Worm (Caenorhabditis elegans): ENCODE measurements around the gene F28C6.10.
A peak's percentile ranks its signal among the peaks of the same experiment; 100 is the strongest.

Gene F28C6.10

DNA sequence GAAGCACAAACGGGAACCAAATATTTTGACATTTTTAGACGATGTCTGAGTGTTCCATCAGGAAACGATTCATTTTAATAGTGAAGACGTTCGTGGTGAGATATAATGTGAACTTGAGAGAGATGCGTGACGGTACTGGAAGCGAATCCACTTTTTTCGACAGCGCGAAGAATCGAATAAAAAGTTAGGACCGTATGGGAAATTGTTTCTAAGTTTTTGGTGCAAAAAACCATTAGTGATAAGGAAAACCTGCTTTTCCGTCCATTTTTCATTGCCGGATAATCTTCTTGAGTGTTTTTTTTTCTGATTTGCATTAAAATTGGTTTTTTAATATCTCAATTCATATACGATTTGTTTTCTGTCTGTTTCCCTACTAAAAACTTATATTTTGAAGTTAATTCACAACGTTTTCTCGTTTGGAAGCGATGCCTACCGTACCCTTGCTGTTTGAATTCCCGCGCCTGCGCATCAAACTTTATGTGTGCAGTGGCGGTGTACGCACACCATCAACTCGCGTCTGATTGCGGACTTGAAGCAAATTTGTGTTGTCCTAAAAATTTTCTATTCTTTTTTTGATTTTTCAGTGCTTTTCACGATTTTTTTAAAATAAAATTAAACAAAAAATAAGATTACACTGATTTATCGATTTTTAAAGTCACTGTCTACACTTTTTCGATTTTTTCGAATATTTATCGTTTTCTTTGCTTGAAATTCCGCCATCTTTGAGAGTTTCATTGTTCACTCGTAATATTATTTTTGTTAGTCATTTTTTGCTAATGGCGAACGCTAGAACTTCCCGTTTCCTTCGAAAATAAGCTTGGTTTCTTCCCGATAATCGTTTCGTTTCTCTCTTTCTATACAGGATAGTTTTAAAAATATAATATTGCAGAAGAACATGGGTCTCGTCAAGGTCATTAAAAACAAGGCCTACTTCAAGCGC is 38.5 kb upstream of the F28C6.10 start, which contains the start of the genes col-38 and rpl-5:
Gene col-38 (minus strand): TSS at position 51 of the 940 bp plus-strand sequence.
Gene rpl-5 (plus strand): TSS at position 890 of the 940 bp plus-strand sequence.
- TF ChIP-seq sptf-1 (tag; optimal IDR thresholded peaks at IDR 0.05) = peak; percentile 81
- peak; percentile 87 for TF ChIP-seq lin-13 (tag; optimal IDR thresholded peaks at IDR 0.05)
- peak; percentile 54 for TF ChIP-seq mls-2 (tag; optimal IDR thresholded peaks at IDR 0.05)
- no peak for TF ChIP-seq flh-1 (GFP tag; optimal IDR thresholded peaks at IDR 0.05)
- TF ChIP-seq nhr-2 (tag; optimal IDR thresholded peaks at IDR 0.05) = peak; percentile 54
- TF ChIP-seq unc-62 (GFP tag; optimal IDR thresholded peaks at IDR 0.05) = peak; percentile 32
- TF ChIP-seq ceh-39 (tag; optimal IDR thresholded peaks at IDR 0.05) = peak; percentile 82
- peak; percentile 79 for TF ChIP-seq ces-1 (GFP tag; optimal IDR thresholded peaks at IDR 0.05)
- TF ChIP-seq nhr-237 (tag; optimal IDR thresholded peaks at IDR 0.05) = peak; percentile 91
- TF ChIP-seq mep-1 (tag; optimal IDR thresholded peaks at IDR 0.05) = peak; percentile 93
- TF ChIP-seq unc-120 (tag; optimal IDR thresholded peaks at IDR 0.05; ENCODE audit: poor library complexity, severe bottlenecking) = peak; percentile 13
- peak; percentile 90 for TF ChIP-seq pha-4 (tag; optimal IDR thresholded peaks at IDR 0.05)
- TF ChIP-seq tbx-8 (GFP tag; optimal IDR thresholded peaks at IDR 0.05) = no peak
- no peak for TF ChIP-seq nhr-12 (tag; optimal IDR thresholded peaks at IDR 0.05)
- peak; percentile 39 for TF ChIP-seq cnd-1 (tag; optimal IDR thresholded peaks at IDR 0.05)
- peak; percentile 40 for TF ChIP-seq hlh-1 (tag; optimal IDR thresholded peaks at IDR 0.05)
- no peak for TF ChIP-seq drap-1 (GFP tag; optimal IDR thresholded peaks at IDR 0.05)
- TF ChIP-seq lsy-2 (tag; optimal IDR thresholded peaks at IDR 0.05) = peak; percentile 96

- TF ChIP-seq cnd-1 (tag; optimal IDR thresholded peaks at IDR 0.05) = no peak
- TF ChIP-seq lsy-2 (tag; optimal IDR thresholded peaks at IDR 0.05) = no peak
- no peak for TF ChIP-seq sem-2 (GFP tag; optimal IDR thresholded peaks at IDR 0.05)
- no peak for TF ChIP-seq bed-3 (GFP tag; optimal IDR thresholded peaks at IDR 0.05)
- no peak for TF ChIP-seq ces-1 (GFP tag; optimal IDR thresholded peaks at IDR 0.05)
- TF ChIP-seq ceh-39 (tag; optimal IDR thresholded peaks at IDR 0.05) = no peak
- no peak for TF ChIP-seq ztf-11 (tag; optimal IDR thresholded peaks at IDR 0.05)
- no peak for TF ChIP-seq unc-62 (GFP tag; optimal IDR thresholded peaks at IDR 0.05)
- TF ChIP-seq mls-2 (tag; optimal IDR thresholded peaks at IDR 0.05) = no peak
- TF ChIP-seq snpc-4 (tag; optimal IDR thresholded peaks at IDR 0.05) = no peak
- TF ChIP-seq hlh-1 (tag; optimal IDR thresholded peaks at IDR 0.05) = no peak
- no peak for TF ChIP-seq nhr-12 (tag; optimal IDR thresholded peaks at IDR 0.05)
- TF ChIP-seq sptf-1 (tag; optimal IDR thresholded peaks at IDR 0.05) = no peak
- no peak for TF ChIP-seq elt-1 (tag; optimal IDR thresholded peaks at IDR 0.05; ENCODE audit: borderline replicate concordance, insufficient read depth)
- no peak for TF ChIP-seq unc-39 (tag; optimal IDR thresholded peaks at IDR 0.05)
- no peak for TF ChIP-seq ceh-83 (GFP tag; optimal IDR thresholded peaks at IDR 0.05)
- no peak for TF ChIP-seq mab-5 (tag; optimal IDR thresholded peaks at IDR 0.05)
These were observed 36.8 kb upstream of the F28C6.10 start, which contains the start of gene bcs-1 for ce11 chrII:8570977-8571376. Gene bcs-1, plus strand, starts transcription at chrII:8571085.

- TF ChIP-seq drap-1 (GFP tag; optimal IDR thresholded peaks at IDR 0.05) = no peak
- no peak for TF ChIP-seq unc-39 (tag; optimal IDR thresholded peaks at IDR 0.05)
- no peak for TF ChIP-seq ces-1 (GFP tag; optimal IDR thresholded peaks at IDR 0.05)
- TF ChIP-seq lin-13 (tag; optimal IDR thresholded peaks at IDR 0.05) = no peak
- no peak for TF ChIP-seq zip-8 (tag; optimal IDR thresholded peaks at IDR 0.05)
- no peak for TF ChIP-seq sptf-1 (tag; optimal IDR thresholded peaks at IDR 0.05)
- no peak for TF ChIP-seq flh-1 (GFP tag; optimal IDR thresholded peaks at IDR 0.05)
- TF ChIP-seq M03D4.4 (tag; optimal IDR thresholded peaks at IDR 0.05) = no peak
These were observed 34.7 kb upstream of the F28C6.10 start, which contains the start of gene F54C9.7 for ce11 chrII:8573044-8573443. Gene F54C9.7, plus strand, starts transcription at chrII:8573344.

DNA sequence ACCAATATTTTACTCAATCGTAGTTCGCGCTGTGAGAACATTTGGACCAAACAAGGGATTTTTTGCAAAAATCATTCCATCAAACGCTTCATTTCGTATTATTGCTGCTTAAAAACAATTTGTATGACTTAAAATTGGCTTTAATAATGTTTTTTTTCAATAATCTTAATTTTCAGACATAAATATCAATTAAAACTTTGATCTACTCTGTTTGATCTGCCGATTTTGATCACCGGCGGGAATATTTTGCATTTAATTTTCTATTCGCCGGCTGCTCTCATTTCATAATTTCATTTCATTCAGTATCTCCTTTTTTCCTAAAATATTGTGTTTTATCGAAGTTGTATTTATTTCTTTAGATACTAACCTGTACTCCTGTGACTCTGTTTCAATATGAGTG is 32.6 kb upstream of the F28C6.10 start, which contains the start of gene puf-5:
Gene puf-5 (plus strand): TSS at position 358 of the 400 bp plus-strand sequence.
- no peak for TF ChIP-seq elt-1 (tag; optimal IDR thresholded peaks at IDR 0.05; ENCODE audit: borderline replicate concordance, insufficient read depth)
- no peak for TF ChIP-seq snpc-4 (tag; optimal IDR thresholded peaks at IDR 0.05)
- no peak for TF ChIP-seq mab-5 (tag; optimal IDR thresholded peaks at IDR 0.05)
- no peak for TF ChIP-seq flh-1 (GFP tag; optimal IDR thresholded peaks at IDR 0.05)
- no peak for TF ChIP-seq zip-8 (tag; optimal IDR thresholded peaks at IDR 0.05)
- TF ChIP-seq tbx-8 (GFP tag; optimal IDR thresholded peaks at IDR 0.05) = no peak
- no peak for TF ChIP-seq ceh-39 (tag; optimal IDR thresholded peaks at IDR 0.05)
